Worm (Caenorhabditis elegans) whole organism, young adult: ENCODE results near the gene clec-254.

Experiments
- B0261.1 ChIP-seq: sonication (generic microtip); optimal IDR thresholded peaks from 2 replicates; lab custom pipeline; 2016; ENCODE audit warnings: mild to moderate bottlenecking, missing genetic modification characterization, moderate library complexity, missing compliant biosample characterization
- F23B12.7 ChIP-seq: sonication (generic microtip); optimal IDR thresholded peaks from 2 replicates; lab custom pipeline; 2017; ENCODE audit warnings: missing genetic modification characterization, mild to moderate bottlenecking, missing compliant biosample characterization, antibody characterized with exemption, moderate library complexity; ENCODE audit not compliant: insufficient read depth
- F52B5.7 ChIP-seq: sonication (generic microtip); optimal IDR thresholded peaks from 2 replicates; lab custom pipeline; 2016; ENCODE audit warnings: mild to moderate bottlenecking, missing genetic modification characterization, missing compliant biosample characterization
- F57C9.4 ChIP-seq: sonication (generic microtip); optimal IDR thresholded peaks from 2 replicates; lab custom pipeline; 2017; ENCODE audit warnings: mild to moderate bottlenecking, missing genetic modification characterization, missing compliant biosample characterization
- Y53F4B.3 ChIP-seq: fragments of 200-800 bp; sonication (Bioruptor generic); IDR thresholded peaks from 2 replicates; pipeline ENCODE4 v1.3.6; 2022; ENCODE audit warnings: missing genetic modification reagents, missing genetic modification characterization, missing compliant biosample characterization
- Y79H2A.3 ChIP-seq: fragments of 200-800 bp; sonication (Bioruptor generic); conservative IDR thresholded peaks from 2 replicates; pipeline ENCODE4 v1.3.6; 2022; ENCODE audit warnings: missing genetic modification reagents, missing genetic modification characterization, missing compliant biosample characterization
- Y95B8A.8 ChIP-seq: fragments of 200-800 bp; sonication (Bioruptor generic); IDR thresholded peaks from 2 replicates; pipeline ENCODE4 v1.3.6; 2022; ENCODE audit warnings: missing genetic modification reagents, missing genetic modification characterization, missing compliant biosample characterization
- aptf-2 ChIP-seq: fragments of 200-800 bp; sonication (Bioruptor generic); conservative IDR thresholded peaks from 2 replicates; pipeline ENCODE4 v1.3.6; 2022; ENCODE audit warnings: missing genetic modification reagents, missing genetic modification characterization, missing compliant biosample characterization
- aptf-3 ChIP-seq: fragments of 200-800 bp; sonication (Bioruptor generic); IDR thresholded peaks from 2 replicates; pipeline ENCODE4 v1.3.6; 2022; ENCODE audit warnings: missing genetic modification characterization, missing compliant biosample characterization
- atf-7 ChIP-seq: sonication (generic microtip); optimal IDR thresholded peaks from 2 replicates; lab custom pipeline; 2017; ENCODE audit warnings: mild to moderate bottlenecking, missing genetic modification characterization, missing compliant biosample characterization
- attf-6 ChIP-seq: fragments of 200-800 bp; sonication (Bioruptor generic); IDR thresholded peaks from 2 replicates; pipeline ENCODE4 v1.3.6; 2022; ENCODE audit warnings: missing genetic modification reagents, missing genetic modification characterization, missing compliant biosample characterization
- cebp-2 ChIP-seq: fragments of 200-800 bp; sonication (Bioruptor generic); IDR thresholded peaks from 2 replicates; pipeline ENCODE4 v1.3.6; 2022; ENCODE audit warnings: missing genetic modification characterization, missing compliant biosample characterization
- ceh-58 ChIP-seq: fragments of 200-800 bp; sonication (Bioruptor generic); IDR thresholded peaks from 2 replicates; pipeline ENCODE4 v1.3.6; 2022; ENCODE audit warnings: missing genetic modification characterization, missing compliant biosample characterization
- ceh-91 ChIP-seq: fragments of 200-800 bp; sonication (Bioruptor generic); IDR thresholded peaks from 2 replicates; pipeline ENCODE4 v1.3.6; 2022; ENCODE audit warnings: missing genetic modification reagents, missing genetic modification characterization, missing compliant biosample characterization
- egl-44 ChIP-seq: fragments of 200-800 bp; sonication (Bioruptor generic); IDR thresholded peaks from 2 replicates; pipeline ENCODE4 v1.3.6; 2022; ENCODE audit warnings: missing genetic modification reagents, missing genetic modification characterization, missing compliant biosample characterization
- fkh-3 ChIP-seq: sonication (generic microtip); optimal IDR thresholded peaks from 2 replicates; lab custom pipeline; 2016; ENCODE audit warnings: mild to moderate bottlenecking, missing genetic modification characterization, missing compliant biosample characterization
- hlh-12 ChIP-seq: sonication (generic microtip); optimal IDR thresholded peaks from 2 replicates; lab custom pipeline; 2016; ENCODE audit warnings: missing genetic modification characterization, missing compliant biosample characterization
- hrde-1 ChIP-seq: sonication (generic microtip); optimal IDR thresholded peaks from 2 replicates; lab custom pipeline; 2016; ENCODE audit warnings: missing genetic modification characterization, mild to moderate bottlenecking, missing compliant biosample characterization, moderate library complexity, missing genotype, missing genetic modification reagents, borderline replicate concordance
- lin-35 ChIP-seq, 3 experiments: fragments of 150-350 bp in 2 of 3; sonication (generic microtip) in 1 of 3; optimal IDR thresholded peaks; 2 replicates each; lab custom pipeline; 2014 to 2018; ENCODE audit warnings: missing biosample characterization in 3 of 3, missing genetic modification characterization in 3 of 3, missing genetic modification reagents in 3 of 3
- lin-54 ChIP-seq: fragments of 200-800 bp; sonication (Bioruptor generic); optimal IDR thresholded peaks from 2 replicates; lab custom pipeline; 2018; ENCODE audit warnings: mild to moderate bottlenecking, missing genetic modification characterization, missing compliant biosample characterization
- lir-1 ChIP-seq: fragments of 200-800 bp; sonication (Bioruptor generic); conservative IDR thresholded peaks from 2 replicates; pipeline ENCODE4 v1.3.6; 2022; ENCODE audit warnings: missing genetic modification reagents, missing genetic modification characterization, missing compliant biosample characterization
- mel-28 ChIP-seq: sonication (generic microtip); optimal IDR thresholded peaks from 2 replicates; lab custom pipeline; 2016; ENCODE audit warnings: borderline replicate concordance, mild to moderate bottlenecking, missing genetic modification characterization, missing compliant biosample characterization
- nfya-1 ChIP-seq: sonication (generic microtip); optimal IDR thresholded peaks from 2 replicates; lab custom pipeline; 2017; ENCODE audit warnings: antibody characterized with exemption, missing compliant biosample characterization, missing genetic modification characterization, borderline replicate concordance; ENCODE audit not compliant: insufficient read depth
- nfya-2 ChIP-seq: fragments of 200-800 bp; sonication (Bioruptor generic); IDR thresholded peaks from 2 replicates; pipeline ENCODE4 v1.3.6; 2022; ENCODE audit warnings: missing genetic modification reagents, missing genetic modification characterization, missing compliant biosample characterization
- nhr-120 ChIP-seq: fragments of 200-800 bp; sonication (Bioruptor generic); IDR thresholded peaks from 2 replicates; pipeline ENCODE4 v1.3.6; 2022; ENCODE audit warnings: missing genetic modification characterization, missing compliant biosample characterization
- nhr-27 ChIP-seq: fragments of 200-800 bp; sonication (Bioruptor generic); optimal IDR thresholded peaks from 2 replicates; lab custom pipeline; 2018; ENCODE audit warnings: mild to moderate bottlenecking, missing genetic modification characterization, moderate library complexity, missing compliant biosample characterization
- nhr-90 ChIP-seq: sonication (generic microtip); optimal IDR thresholded peaks from 2 replicates; lab custom pipeline; 2016; ENCODE audit warnings: missing genotype, mild to moderate bottlenecking, missing genetic modification characterization, missing compliant biosample characterization
- pbrm-1 ChIP-seq: fragments of 200-800 bp; sonication (Bioruptor generic); IDR thresholded peaks from 2 replicates; pipeline ENCODE4 v1.3.6; 2022; ENCODE audit warnings: missing genetic modification reagents, missing genetic modification characterization, missing compliant biosample characterization
- rpc-1 ChIP-seq, 2 experiments: fragments of 150-350 bp in 1 of 2; sonication (generic microtip) in 1 of 2; optimal IDR thresholded peaks; 2 replicates each; lab custom pipeline; 2014 to 2018; ENCODE audit warnings: missing biosample characterization in 1 of 2, missing genetic modification characterization in 1 of 2, missing genetic modification reagents in 1 of 2, missing genotype in 1 of 2
- sdz-38 ChIP-seq: sonication (generic microtip); optimal IDR thresholded peaks from 2 replicates; lab custom pipeline; 2016; ENCODE audit warnings: missing genotype, missing genetic modification characterization, missing compliant biosample characterization
- sea-2 ChIP-seq: fragments of 200-800 bp; sonication (Bioruptor generic); IDR thresholded peaks from 2 replicates; pipeline ENCODE4 v1.3.6; 2022; ENCODE audit warnings: missing genetic modification characterization, missing compliant biosample characterization
- snpc-3.4 ChIP-seq: sonication (generic microtip); optimal IDR thresholded peaks from 2 replicates; lab custom pipeline; 2017; ENCODE audit warnings: missing genetic modification characterization, mild to moderate bottlenecking, missing compliant biosample characterization, antibody characterized with exemption, moderate library complexity, missing genotype, missing genetic modification reagents
- sptf-2 ChIP-seq: fragments of 200-800 bp; sonication (Bioruptor generic); optimal IDR thresholded peaks from 2 replicates; lab custom pipeline; 2018; ENCODE audit warnings: mild to moderate bottlenecking, missing genetic modification characterization, missing compliant biosample characterization
- tbp1 ChIP-seq: fragments of 200-800 bp; sonication (Bioruptor generic); optimal IDR thresholded peaks from 2 replicates; lab custom pipeline; 2018; ENCODE audit warnings: mild to moderate bottlenecking, missing genetic modification characterization, missing compliant biosample characterization
- tlf-1 ChIP-seq: fragments of 200-800 bp; sonication (Bioruptor generic); optimal IDR thresholded peaks from 2 replicates; lab custom pipeline; 2018; ENCODE audit warnings: mild to moderate bottlenecking, missing genetic modification characterization, missing compliant biosample characterization
- unc-130 ChIP-seq: sonication (generic microtip); optimal IDR thresholded peaks from 2 replicates; lab custom pipeline; 2016; ENCODE audit warnings: missing genetic modification reagents, missing genetic modification characterization, missing compliant biosample characterization
- zfh-2 ChIP-seq: fragments of 200-800 bp; sonication (Bioruptor generic); conservative IDR thresholded peaks from 2 replicates; pipeline ENCODE4 v1.3.6; 2022; ENCODE audit warnings: missing genetic modification reagents, missing genetic modification characterization, missing compliant biosample characterization
- zim-3 ChIP-seq: sonication (generic microtip); optimal IDR thresholded peaks from 2 replicates; lab custom pipeline; 2017; ENCODE audit warnings: mild to moderate bottlenecking, missing genetic modification characterization, moderate library complexity, missing compliant biosample characterization
- ztf-28 ChIP-seq: fragments of 200-800 bp; sonication (Bioruptor generic); IDR thresholded peaks from 2 replicates; pipeline ENCODE4 v1.3.6; 2022; ENCODE audit warnings: missing genetic modification reagents, missing genetic modification characterization, missing compliant biosample characterization

Gene clec-254

ce11 chrV:18710045-18710490 lies 44.2 kb downstream of the clec-254 start (continued):
- no peak for TF ChIP-seq zim-3
- TF ChIP-seq aptf-3 (GFP tag; lab: Robert Waterston, UW): peak; percentile 74; the same call in 1 of the 2 replicates
- no peak for TF ChIP-seq egl-44 (GFP tag; lab: Robert Waterston, UW)
- TF ChIP-seq ztf-28 (GFP tag; lab: Robert Waterston, UW): no peak
- TF ChIP-seq sea-2 (GFP tag; lab: Robert Waterston, UW): no peak
- peak; percentile 86; the same call in 1 of the 2 replicates for TF ChIP-seq nhr-120 (GFP tag; lab: Robert Waterston, UW)
- peak; percentile 3 for TF ChIP-seq rpc-1 (optimal IDR thresholded peaks at IDR 0.05; lab: Kevin White, UChicago)
- peak; percentile 61 for TF ChIP-seq rpc-1 (tag; optimal IDR thresholded peaks at IDR 0.05; lab: Kevin White, UChicago)
- TF ChIP-seq B0261.1 (tag; lab: Kevin White, UChicago): peak; percentile 26
- peak; percentile 70 for TF ChIP-seq tbp1 (GFP tag; lab: Kevin White, UChicago)
- no peak for TF ChIP-seq sptf-2 (GFP tag; lab: Kevin White, UChicago)
- no peak for TF ChIP-seq pbrm-1 (GFP tag; lab: Robert Waterston, UW)
- peak; percentile 14 for TF ChIP-seq hlh-12 (tag; lab: Kevin White, UChicago)
- no peak for TF ChIP-seq lin-54 (GFP tag; lab: Kevin White, UChicago)
- no peak for TF ChIP-seq nhr-90
- no peak for TF ChIP-seq snpc-3.4 (tag; lab: Kevin White, UChicago)

- TF ChIP-seq cebp-2 (GFP tag; lab: Robert Waterston, UW): 0 out of 2 replicates have a peak, but pooled peaks have one; percentile 7
- peak; percentile 23; the same call in 1 of the 2 replicates for TF ChIP-seq egl-44 (GFP tag; lab: Robert Waterston, UW)
- TF ChIP-seq ceh-58 (GFP tag; lab: Robert Waterston, UW): 0 out of 2 replicates have a peak, but pooled peaks have one; percentile 86
- no peak for TF ChIP-seq aptf-2
- peak; percentile 69 for TF ChIP-seq zfh-2 (GFP tag; lab: Robert Waterston, UW)
- TF ChIP-seq aptf-3 (GFP tag; lab: Robert Waterston, UW): 0 out of 2 replicates have a peak, but pooled peaks have one; percentile 65
- no peak for TF ChIP-seq fkh-3
Measured at ce11 chrV:18709203-18709860, 44.9 kb downstream of the clec-254 start, which contains the start of gene Y17D7C.6. TSS of gene Y17D7C.6 (plus strand) at chrV:18709810.

ce11 chrV:18708015-18708414 lies 46.2 kb downstream of the clec-254 start:
- no peak for TF ChIP-seq sdz-38
- no peak for TF ChIP-seq tlf-1 (GFP tag; lab: Kevin White, UChicago)
- no peak for TF ChIP-seq hrde-1 (tag; lab: Kevin White, UChicago)
- no peak for TF ChIP-seq ceh-91 (GFP tag; lab: Robert Waterston, UW)
- TF ChIP-seq sea-2 (GFP tag; lab: Robert Waterston, UW): no peak
- TF ChIP-seq attf-6 (GFP tag; lab: Robert Waterston, UW): no peak
- no peak for TF ChIP-seq ztf-28 (GFP tag; lab: Robert Waterston, UW)
- TF ChIP-seq Y95B8A.8 (GFP tag; lab: Robert Waterston, UW): no peak
- peak; percentile 59; the same call in 1 of the 2 replicates for TF ChIP-seq ceh-58 (GFP tag; lab: Robert Waterston, UW)
- no peak for TF ChIP-seq rpc-1 (optimal IDR thresholded peaks at IDR 0.05; lab: Kevin White, UChicago)
- no peak for TF ChIP-seq rpc-1 (tag; optimal IDR thresholded peaks at IDR 0.05; lab: Kevin White, UChicago)
- TF ChIP-seq cebp-2 (GFP tag; lab: Robert Waterston, UW): no peak
- TF ChIP-seq F23B12.7 (tag; lab: Kevin White, UChicago): no peak
- no peak for TF ChIP-seq F52B5.7 (tag; lab: Kevin White, UChicago)
- no peak for TF ChIP-seq nfya-2 (GFP tag; lab: Robert Waterston, UW)
- TF ChIP-seq Y53F4B.3 (GFP tag; lab: Robert Waterston, UW): no peak
- peak; percentile 30 for TF ChIP-seq F57C9.4 (tag; lab: Kevin White, UChicago)
- TF ChIP-seq lir-1 (GFP tag; lab: Robert Waterston, UW): no peak
- no peak for TF ChIP-seq unc-130 (GFP tag; lab: Kevin White, UChicago)
- no peak for TF ChIP-seq lin-35 (GFP tag; optimal IDR thresholded peaks at IDR 0.05; lab: Kevin White, UChicago)
- no peak for TF ChIP-seq aptf-3 (GFP tag; lab: Robert Waterston, UW)
- TF ChIP-seq hlh-12 (tag; lab: Kevin White, UChicago): no peak
- no peak for TF ChIP-seq atf-7 (tag; lab: Kevin White, UChicago)
- no peak for TF ChIP-seq Y79H2A.3 (GFP tag; lab: Robert Waterston, UW)
- TF ChIP-seq mel-28: no peak
- TF ChIP-seq nhr-27 (tag; lab: Kevin White, UChicago): no peak
- TF ChIP-seq nfya-1: peak; percentile 59
